Worm (Caenorhabditis elegans) whole organism, L3 larva: ENCODE measurements around the gene F26D10.13.

Source experiments
- daf-12 ChIP-seq: fragments of 150-350 bp; optimal IDR thresholded peaks from 2 replicates; lab custom pipeline; 2014; ENCODE audit warnings: missing biosample characterization, missing genetic modification reagents, missing genetic modification characterization
- elt-1 ChIP-seq: fragments of 150-350 bp; optimal IDR thresholded peaks from 2 replicates; lab custom pipeline; 2014; ENCODE audit warnings: missing biosample characterization, missing genetic modification characterization
- nhr-12 ChIP-seq: fragments of 150-350 bp; optimal IDR thresholded peaks from 2 replicates; lab custom pipeline; 2014; ENCODE audit warnings: missing biosample characterization, missing genetic modification characterization
- nhr-25 ChIP-seq: sonication (generic microtip); optimal IDR thresholded peaks from 2 replicates; lab custom pipeline; 2017; ENCODE audit warnings: missing biosample characterization, missing genetic modification characterization
- nhr-76 ChIP-seq: fragments of 150-350 bp; sonication (generic microtip); optimal IDR thresholded peaks from 5 replicates; lab custom pipeline; 2014; ENCODE audit warnings: missing biosample characterization, missing genetic modification characterization
- tbx-2 ChIP-seq: sonication (generic microtip); optimal IDR thresholded peaks from 2 replicates; lab custom pipeline; 2016; ENCODE audit warnings: mild to moderate bottlenecking, missing genetic modification characterization, missing compliant biosample characterization

DNA sequence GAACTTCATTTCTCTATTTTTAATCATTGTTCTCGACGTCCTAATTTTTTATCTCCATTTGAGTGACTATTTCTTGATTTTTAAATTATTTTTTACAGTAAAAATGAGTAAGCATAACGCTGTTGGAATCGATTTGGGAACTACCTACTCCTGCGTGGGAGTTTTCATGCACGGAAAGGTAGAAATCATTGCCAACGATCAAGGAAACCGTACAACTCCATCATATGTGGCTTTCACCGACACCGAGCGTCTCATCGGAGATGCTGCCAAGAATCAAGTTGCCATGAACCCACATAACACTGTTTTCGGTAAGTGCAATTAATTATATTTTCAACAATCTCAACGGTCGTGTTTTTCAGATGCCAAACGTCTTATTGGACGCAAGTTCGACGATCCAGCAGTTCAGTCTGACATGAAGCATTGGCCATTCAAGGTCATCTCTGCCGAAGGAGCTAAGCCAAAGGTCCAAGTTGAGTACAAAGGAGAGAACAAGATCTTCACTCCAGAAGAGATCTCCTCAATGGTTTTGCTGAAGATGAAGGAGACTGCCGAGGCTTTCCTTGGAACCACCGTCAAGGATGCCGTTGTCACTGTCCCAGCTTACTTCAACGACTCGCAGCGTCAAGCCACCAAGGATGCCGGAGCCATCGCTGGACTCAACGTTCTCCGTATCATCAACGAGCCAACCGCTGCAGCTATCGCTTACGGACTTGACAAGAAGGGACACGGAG is 14.4 kb upstream of the F26D10.13 start, which contains the start of gene hsp-1:
- TF ChIP-seq nhr-76 (tag; lab: Kevin White, UChicago) (no peak), tbx-2 (tag; lab: Kevin White, UChicago) (no peak), nhr-12 (tag; lab: Kevin White, UChicago) (no peak), elt-1 (tag; lab: Kevin White, UChicago) (no peak), nhr-25 (tag; lab: Kevin White, UChicago) (no peak), daf-12 (tag; lab: Kevin White, UChicago) (no peak)
